Fruit fly (Drosophila melanogaster) whole organism, embryonic: Measurements from ENCODE around the gene CG31816.

Experiments used
- Atf6 ChIP-seq: fragments of 200-800 bp; sonication (Bioruptor generic); IDR thresholded peaks from 2 replicates; pipeline ENCODE4 v1.3.6; 2022; ENCODE audit warnings: missing biosample characterization, missing genetic modification characterization
- CG10209 ChIP-seq: fragments of 200-800 bp; sonication (Bioruptor generic); optimal IDR thresholded peaks from 3 replicates; lab custom pipeline; 2017; ENCODE audit warnings: missing biosample characterization, mild to moderate bottlenecking, missing genetic modification characterization, missing genetic modification reagents
- CG11456 ChIP-seq: fragments of 200-800 bp; sonication (Bioruptor generic); IDR thresholded peaks from 3 replicates; pipeline ENCODE4 v1.3.6; 2022; ENCODE audit warnings: missing biosample characterization, missing genetic modification characterization
- CG14965 ChIP-seq: fragments of 200-800 bp; sonication (Bioruptor generic); optimal IDR thresholded peaks from 2 replicates; lab custom pipeline; 2016; ENCODE audit warnings: missing biosample characterization, missing genetic modification characterization, borderline replicate concordance
- CG17568 ChIP-seq: fragments of 200-800 bp; sonication (Bioruptor generic); optimal IDR thresholded peaks from 2 replicates; lab custom pipeline; 2018; ENCODE audit warnings: missing biosample characterization, mild to moderate bottlenecking, missing genetic modification characterization, moderate library complexity
- CG1792 ChIP-seq: fragments of 200-800 bp; sonication (Bioruptor generic); optimal IDR thresholded peaks from 2 replicates; lab custom pipeline; 2016; ENCODE audit warnings: missing biosample characterization, missing genetic modification characterization
- CG18262 ChIP-seq: fragments of 200-800 bp; optimal IDR thresholded peaks from 3 replicates; lab custom pipeline; 2019; ENCODE audit warnings: missing biosample characterization, mild to moderate bottlenecking, missing genetic modification characterization, moderate library complexity
- CG2875 ChIP-seq: fragments of 200-800 bp; sonication (Bioruptor generic); optimal IDR thresholded peaks from 2 replicates; lab custom pipeline; 2017; ENCODE audit warnings: missing biosample characterization, mild to moderate bottlenecking, missing genetic modification characterization, missing genetic modification reagents
- CG31224 ChIP-seq: fragments of 200-800 bp; sonication (Bioruptor generic); IDR thresholded peaks from 2 replicates; pipeline ENCODE4 v1.3.6; 2022; ENCODE audit warnings: missing biosample characterization, missing genetic modification characterization
- CG31441 ChIP-seq: fragments of 200-800 bp; sonication (Bioruptor generic); IDR thresholded peaks from 2 replicates; pipeline ENCODE4 v1.3.6; 2022; ENCODE audit warnings: missing biosample characterization, missing genetic modification characterization
- CG3163 ChIP-seq: fragments of 200-800 bp; sonication (Bioruptor generic); optimal IDR thresholded peaks from 3 replicates; lab custom pipeline; 2016; ENCODE audit warnings: missing biosample characterization, missing genetic modification characterization
- CG32532 ChIP-seq: fragments of 200-800 bp; sonication (Bioruptor generic); IDR thresholded peaks from 2 replicates; pipeline ENCODE4 v1.3.6; 2022; ENCODE audit warnings: missing biosample characterization, missing genetic modification characterization
- CG3726 ChIP-seq: fragments of 200-800 bp; sonication (Bioruptor generic); IDR thresholded peaks from 3 replicates; pipeline ENCODE4, ENCODE4 v1.3.6; 2022; ENCODE audit warnings: missing biosample characterization, missing genetic modification characterization
- CG3995 ChIP-seq: fragments of 200-800 bp; sonication (Bioruptor generic); optimal IDR thresholded peaks from 3 replicates; lab custom pipeline; 2016; ENCODE audit warnings: missing biosample characterization, missing genetic modification characterization
- CG5180 ChIP-seq: fragments of 200-800 bp; sonication (Bioruptor generic); optimal IDR thresholded peaks from 3 replicates; lab custom pipeline; 2017; ENCODE audit warnings: missing biosample characterization, missing genetic modification characterization, mild to moderate bottlenecking, moderate library complexity, missing genetic modification reagents
- CG6791 ChIP-seq: fragments of 200-800 bp; sonication (Bioruptor generic); IDR thresholded peaks from 3 replicates; pipeline ENCODE4 v1.3.6; 2022; ENCODE audit warnings: missing biosample characterization, missing genetic modification characterization; ENCODE audit not compliant: partially characterized antibody
- CG7372 ChIP-seq: fragments of 200-800 bp; sonication (Bioruptor generic); IDR thresholded peaks from 2 replicates; pipeline ENCODE4 v1.3.6; 2022; ENCODE audit warnings: missing biosample characterization, missing genetic modification characterization
- CG8089 ChIP-seq: fragments of 200-800 bp; sonication (Bioruptor generic); optimal IDR thresholded peaks from 3 replicates; lab custom pipeline; 2016; ENCODE audit warnings: missing biosample characterization, missing genetic modification characterization
- CG8359 ChIP-seq: fragments of 200-800 bp; sonication (Bioruptor generic); optimal IDR thresholded peaks from 2 replicates; lab custom pipeline; 2017; ENCODE audit warnings: missing biosample characterization, mild to moderate bottlenecking, missing genetic modification characterization, borderline replicate concordance
- CG8388 ChIP-seq: fragments of 200-800 bp; sonication (Bioruptor generic); optimal IDR thresholded peaks from 2 replicates; lab custom pipeline; 2019; ENCODE audit warnings: missing biosample characterization, mild to moderate bottlenecking, missing genetic modification characterization, moderate library complexity
- CG9215 ChIP-seq: fragments of 200-800 bp; sonication (Bioruptor generic); IDR thresholded peaks from 2 replicates; pipeline ENCODE4 v1.3.6; 2022; ENCODE audit warnings: missing biosample characterization, missing genetic modification characterization
- Doc2 ChIP-seq: fragments of 200-800 bp; sonication (Bioruptor generic); IDR thresholded peaks from 2 replicates; pipeline ENCODE4 v1.3.6; 2022; ENCODE audit warnings: missing biosample characterization, missing genetic modification characterization
- Dref ChIP-seq: fragments of 200-800 bp; sonication (Bioruptor generic); IDR thresholded peaks from 2 replicates; pipeline ENCODE4 v1.3.6; 2022; ENCODE audit warnings: missing biosample characterization, missing genetic modification characterization
- Drgx ChIP-seq: fragments of 200-800 bp; sonication (Bioruptor generic); IDR thresholded peaks from 2 replicates; pipeline ENCODE4 v1.3.6; 2022; ENCODE audit warnings: missing biosample characterization, missing genetic modification characterization
- GATAe ChIP-seq: fragments of 200-800 bp; sonication (Bioruptor generic); conservative IDR thresholded peaks from 2 replicates; pipeline ENCODE4 v1.3.6; 2022; ENCODE audit warnings: missing biosample characterization, missing genetic modification characterization
- Meics ChIP-seq: fragments of 200-800 bp; sonication (Bioruptor generic); optimal IDR thresholded peaks from 2 replicates; lab custom pipeline; 2017; ENCODE audit warnings: missing biosample characterization, mild to moderate bottlenecking, missing genetic modification characterization
- Mes4 ChIP-seq: fragments of 200-800 bp; sonication (Bioruptor generic); optimal IDR thresholded peaks from 2 replicates; lab custom pipeline; 2016; ENCODE audit warnings: missing biosample characterization, missing genetic modification characterization
- Nf-YB ChIP-seq: fragments of 200-800 bp; sonication (Bioruptor generic); optimal IDR thresholded peaks from 3 replicates; lab custom pipeline; 2019; ENCODE audit warnings: missing biosample characterization, mild to moderate bottlenecking, missing genetic modification characterization, moderate library complexity
- Optix ChIP-seq: fragments of 200-800 bp; sonication (Bioruptor generic); IDR thresholded peaks from 3 replicates; pipeline ENCODE4 v1.3.6; 2022; ENCODE audit warnings: missing biosample characterization, missing genetic modification characterization
- Sox102F ChIP-seq: fragments of 200-800 bp; sonication (Bioruptor generic); optimal IDR thresholded peaks from 2 replicates; lab custom pipeline; 2018; ENCODE audit warnings: missing biosample characterization, mild to moderate bottlenecking, missing genetic modification characterization, moderate library complexity
- ara ChIP-seq: fragments of 200-800 bp; sonication (Bioruptor generic); IDR thresholded peaks from 2 replicates; pipeline ENCODE4 v1.3.6; 2022; ENCODE audit warnings: missing biosample characterization, missing genetic modification characterization
- bbx ChIP-seq: fragments of 200-800 bp; sonication (Bioruptor generic); IDR thresholded peaks from 2 replicates; pipeline ENCODE4 v1.3.6; 2022; ENCODE audit warnings: missing biosample characterization, missing genetic modification characterization; ENCODE audit not compliant: partially characterized antibody
- bcd ChIP-seq: fragments of 200-800 bp; sonication (Bioruptor generic); optimal IDR thresholded peaks from 2 replicates; lab custom pipeline; 2017; ENCODE audit warnings: missing biosample characterization, mild to moderate bottlenecking, missing genetic modification characterization
- ci ChIP-seq: fragments of 200-800 bp; sonication (Bioruptor generic); IDR thresholded peaks from 3 replicates; pipeline ENCODE4 v1.3.6; 2022; ENCODE audit warnings: missing biosample characterization, missing genetic modification characterization
- crp ChIP-seq, 2 experiments: fragments of 200-800 bp; sonication (Bioruptor generic); optimal IDR thresholded peaks; 2 replicates in 1 of 2; 3 replicates in 1 of 2; lab custom pipeline; 2017; ENCODE audit warnings: missing biosample characterization in 2 of 2, missing genetic modification characterization in 2 of 2, mild to moderate bottlenecking in 1 of 2, moderate library complexity in 1 of 2
- ems ChIP-seq: fragments of 200-800 bp; sonication (Bioruptor generic); optimal IDR thresholded peaks from 3 replicates; lab custom pipeline; 2016; ENCODE audit warnings: missing biosample characterization, missing genetic modification characterization
- ewg ChIP-seq: fragments of 200-800 bp; sonication (Bioruptor generic); optimal IDR thresholded peaks from 3 replicates; lab custom pipeline; 2017; ENCODE audit warnings: mild to moderate bottlenecking, missing biosample characterization, missing genetic modification reagents, missing genetic modification characterization
- eyg ChIP-seq: fragments of 200-800 bp; sonication (Bioruptor generic); optimal IDR thresholded peaks from 3 replicates; lab custom pipeline; 2016; ENCODE audit warnings: missing biosample characterization, missing genetic modification characterization
- grn ChIP-seq: fragments of 200-800 bp; sonication (Bioruptor generic); optimal IDR thresholded peaks from 3 replicates; lab custom pipeline; 2017; ENCODE audit warnings: missing biosample characterization, missing genetic modification characterization
- gsb ChIP-seq: fragments of 200-800 bp; sonication (Bioruptor generic); IDR thresholded peaks from 2 replicates; pipeline ENCODE4 v1.3.6; 2022; ENCODE audit warnings: missing biosample characterization, missing genetic modification characterization
- gsb-n ChIP-seq: fragments of 200-800 bp; sonication (Bioruptor generic); optimal IDR thresholded peaks from 3 replicates; lab custom pipeline; 2018; ENCODE audit warnings: missing biosample characterization, mild to moderate bottlenecking, missing genetic modification characterization
- nau ChIP-seq: fragments of 200-800 bp; sonication (Bioruptor generic); optimal IDR thresholded peaks from 3 replicates; lab custom pipeline; 2017; ENCODE audit warnings: missing biosample characterization, mild to moderate bottlenecking, missing genetic modification characterization, missing genetic modification reagents
- nmo ChIP-seq: fragments of 200-800 bp; sonication (Bioruptor generic); optimal IDR thresholded peaks from 2 replicates; lab custom pipeline; 2018; ENCODE audit warnings: missing biosample characterization, mild to moderate bottlenecking, missing genetic modification characterization, moderate library complexity
- onecut ChIP-seq: fragments of 200-800 bp; sonication (Bioruptor generic); IDR thresholded peaks from 2 replicates; pipeline ENCODE4 v1.3.6; 2022; ENCODE audit warnings: missing biosample characterization, missing genetic modification characterization
- pros ChIP-seq: fragments of 200-800 bp; sonication (Bioruptor generic); optimal IDR thresholded peaks from 3 replicates; lab custom pipeline; 2019; ENCODE audit warnings: missing biosample characterization, mild to moderate bottlenecking, missing genetic modification characterization, moderate library complexity
- tna ChIP-seq: fragments of 200-800 bp; sonication (Bioruptor generic); IDR thresholded peaks from 2 replicates; pipeline ENCODE4 v1.3.6; 2022; ENCODE audit warnings: missing biosample characterization, missing genetic modification characterization; ENCODE audit not compliant: partially characterized antibody
- trh ChIP-seq: fragments of 200-800 bp; sonication (Bioruptor generic); optimal IDR thresholded peaks from 2 replicates; lab custom pipeline; 2016; ENCODE audit warnings: missing biosample characterization, missing genetic modification characterization
- tx ChIP-seq: fragments of 200-800 bp; sonication (Bioruptor generic); optimal IDR thresholded peaks from 2 replicates; lab custom pipeline; 2016; ENCODE audit warnings: missing biosample characterization, missing genetic modification characterization
- usp ChIP-seq: fragments of >200 bp; optimal IDR thresholded peaks from 2 replicates; lab custom pipeline; 2017; ENCODE audit warnings: missing biosample characterization, missing genetic modification characterization
- zen2 ChIP-seq: fragments of 200-800 bp; sonication (Bioruptor generic); IDR thresholded peaks from 3 replicates; pipeline ENCODE4 v1.3.6; 2022; ENCODE audit warnings: missing biosample characterization, missing genetic modification characterization; ENCODE audit not compliant: partially characterized antibody
- zf30C ChIP-seq: fragments of 200-800 bp; sonication (Bioruptor generic); optimal IDR thresholded peaks from 3 replicates; lab custom pipeline; 2018; ENCODE audit warnings: missing biosample characterization, mild to moderate bottlenecking, missing genetic modification characterization

Gene CG31816

dm6 chr2L:16548418-16549108 lies 6.2 kb downstream of the CG31816 start (continued):
- no peak for TF ChIP-seq CG1792 (GFP tag; lab: Kevin White, UChicago)
- TF ChIP-seq CG18262 (tag; lab: Kevin White, UChicago), result peak; percentile 53
- peak; percentile 13 for TF ChIP-seq CG2875 (GFP tag; lab: Kevin White, UChicago)
- TF ChIP-seq gsb-n (tag; lab: Kevin White, UChicago), result peak; percentile 49
- no peak for TF ChIP-seq Mes4 (GFP tag; lab: Kevin White, UChicago)
- TF ChIP-seq tna (GFP tag; lab: Robert Waterston, UW), result no peak
- no peak for TF ChIP-seq usp (GFP tag; lab: Kevin White, UChicago)
- peak; percentile 72 for TF ChIP-seq CG8388 (GFP tag; lab: Kevin White, UChicago)
- 0 out of 3 replicates have a peak, but pooled peaks have one; percentile 19 for TF ChIP-seq CG3726 (GFP tag; lab: Robert Waterston, UW)
- TF ChIP-seq CG9215 (GFP tag; lab: Robert Waterston, UW), result no peak
- no peak for TF ChIP-seq CG3163
- TF ChIP-seq CG10209, result peak; percentile 10
- no peak for TF ChIP-seq CG14965 (GFP tag; lab: Kevin White, UChicago)
- no peak for TF ChIP-seq ci (GFP tag; lab: Robert Waterston, UW)
- no peak for TF ChIP-seq CG3995 (GFP tag; lab: Kevin White, UChicago)
- no peak for TF ChIP-seq GATAe (GFP tag; lab: Robert Waterston, UW)
- 0 out of 2 replicates have a peak, but pooled peaks have one; percentile 19 for TF ChIP-seq Doc2 (GFP tag; lab: Robert Waterston, UW)
- no peak for TF ChIP-seq CG6791
- no peak for TF ChIP-seq CG7372
- TF ChIP-seq Drgx, result peak; percentile 25; the same call in 1 of the 2 replicates
- peak; percentile 12; the same call in 1 of the 2 replicates for TF ChIP-seq Atf6
- TF ChIP-seq Optix (GFP tag; lab: Robert Waterston, UW), result no peak
- TF ChIP-seq CG32532 (GFP tag; lab: Robert Waterston, UW), result no peak
- no peak for TF ChIP-seq Dref (GFP tag; lab: Robert Waterston, UW)
- TF ChIP-seq ewg (GFP tag; lab: Kevin White, UChicago), result no peak
- peak; percentile 59 for TF ChIP-seq Sox102F (GFP tag; lab: Kevin White, UChicago)
- no peak for TF ChIP-seq grn (GFP tag; lab: Kevin White, UChicago)
- TF ChIP-seq eyg, result no peak
- TF ChIP-seq Meics, result peak; percentile 53
- TF ChIP-seq onecut, result no peak
- peak; percentile 48 for TF ChIP-seq CG31441 (GFP tag; lab: Robert Waterston, UW)
- no peak for TF ChIP-seq ems
- TF ChIP-seq zf30C (GFP tag; lab: Kevin White, UChicago), result peak; percentile 1
- TF ChIP-seq CG8089 (GFP tag; lab: Kevin White, UChicago), result no peak

- TF ChIP-seq CG8359 (GFP tag; lab: Kevin White, UChicago) (no peak), CG11456 (GFP tag; lab: Robert Waterston, UW) (no peak), bcd (no peak), trh (GFP tag; lab: Kevin White, UChicago) (no peak), CG17568 (GFP tag; lab: Kevin White, UChicago) (no peak), Nf-YB (GFP tag; lab: Kevin White, UChicago) (no peak), nmo (GFP tag; lab: Kevin White, UChicago) (no peak), gsb (GFP tag; lab: Robert Waterston, UW) (no peak), nau (GFP tag; lab: Kevin White, UChicago) (no peak), CG5180 (GFP tag; lab: Kevin White, UChicago) (no peak), zen2 (no peak), crp (GFP tag; optimal IDR thresholded peaks at IDR 0.05; lab: Kevin White, UChicago) (no peak), tx (GFP tag; lab: Kevin White, UChicago) (no peak), pros (GFP tag; lab: Kevin White, UChicago) (no peak), ara (GFP tag; lab: Robert Waterston, UW) (no peak), bbx (GFP tag; lab: Robert Waterston, UW) (no peak), CG31224 (GFP tag; lab: Robert Waterston, UW) (no peak)
Observed at dm6 chr2L:16549859-16550258, 7.5 kb downstream of the CG31816 start, which contains the start of gene CG5968. Gene CG5968 (minus strand): TSS chr2L:16549959.
